Fruit fly (Drosophila melanogaster): Measurements from ENCODE around the gene ERR.

dm6 chr3L:8158715-8159380 lies 27.6 kb downstream of the ERR start, which contains the start of gene CG42445:
- TF ChIP-seq fru (GFP tag; optimal IDR thresholded peaks at IDR 0.05) (no peak), OdsH (GFP tag; optimal IDR thresholded peaks at IDR 0.05) (no peak)
